Worm (Caenorhabditis elegans) whole organism, L4/young adult: ENCODE measurements around the gene B0432.1.

Experiments
- W03F9.2 ChIP-seq: fragments of 150-350 bp; optimal IDR thresholded peaks from 2 replicates; lab custom pipeline; 2014; ENCODE audit warnings: missing biosample characterization, missing genetic modification characterization
- him-1 ChIP-seq: sonication (generic microtip); optimal IDR thresholded peaks from 2 replicates; lab custom pipeline; 2016; ENCODE audit warnings: missing genotype, missing genetic modification reagents, missing genetic modification characterization, missing compliant biosample characterization

- TF ChIP-seq him-1 (tag; lab: Kevin White, UChicago) (no peak), W03F9.2 (tag; lab: Kevin White, UChicago) (no peak)
Observed at ce11 chrII:296911-297440, at the start of gene B0432.1, which contains the start of gene clec-117.
